Worm (Caenorhabditis elegans): ENCODE data around the gene irld-11.
A peak's percentile ranks its signal among the peaks of the same experiment; 100 is the strongest.

DNA sequence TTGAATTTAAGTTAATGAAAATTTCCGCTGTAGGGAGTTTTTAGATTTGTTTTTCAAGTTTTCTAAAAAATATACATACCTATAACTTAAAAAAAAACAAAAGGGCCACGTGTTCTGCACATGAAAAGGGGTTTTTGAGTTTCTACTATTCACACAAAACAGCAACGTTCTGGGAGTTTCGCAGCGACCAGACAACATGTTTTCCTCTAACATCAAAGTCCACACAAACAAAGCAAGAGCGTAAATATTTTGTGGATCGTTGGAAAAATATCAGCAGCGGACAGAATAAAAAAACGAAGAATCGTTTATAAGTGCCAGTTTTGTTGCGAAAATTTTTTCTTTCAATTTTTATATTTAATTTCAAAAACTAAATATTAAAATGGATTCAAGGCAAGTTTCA is 11.1 kb upstream of the irld-11 start, which contains the start of gene alh-2:
- TF ChIP-seq daf-16 (GFP tag; optimal IDR thresholded peaks at IDR 0.05) (peak in 1 of 2 experiments; percentile 96), daf-16 (tag; optimal IDR thresholded peaks at IDR 0.05) (no peak), D1046.2 (GFP tag; IDR thresholded peaks at IDR 0.05) (no peak), ama-1 (optimal IDR thresholded peaks at IDR 0.05) (no peak), vab-7 (GFP tag; IDR thresholded peaks at IDR 0.05) (no peak), unc-130 (GFP tag; optimal IDR thresholded peaks at IDR 0.05) (no peak), unc-62 (GFP tag; optimal IDR thresholded peaks at IDR 0.05 in 1 of 2) (no peak), unc-62 (tag; optimal IDR thresholded peaks at IDR 0.05) (no peak), F49E8.2 (tag; optimal IDR thresholded peaks at IDR 0.05; ENCODE audit: borderline replicate concordance) (no peak), snpc-4 (tag; optimal IDR thresholded peaks at IDR 0.05) (no peak), nhr-237 (tag; optimal IDR thresholded peaks at IDR 0.05) (no peak), aly-2 (tag; optimal IDR thresholded peaks at IDR 0.05) (no peak)
